Worm (Caenorhabditis elegans) whole organism, L4/young adult: ENCODE results near the gene srh-10.

Experiments used
- W03F9.2 ChIP-seq: fragments of 150-350 bp; optimal IDR thresholded peaks from 2 replicates; lab custom pipeline; 2014; ENCODE audit warnings: missing biosample characterization, missing genetic modification characterization
- him-1 ChIP-seq: sonication (generic microtip); optimal IDR thresholded peaks from 2 replicates; lab custom pipeline; 2016; ENCODE audit warnings: missing genotype, missing genetic modification reagents, missing genetic modification characterization, missing compliant biosample characterization

ce11 chrV:6101243-6101898, 34.4 kb upstream of the srh-10 start:
- no peak for TF ChIP-seq him-1 (tag; lab: Kevin White, UChicago)
- no peak for TF ChIP-seq W03F9.2 (tag; lab: Kevin White, UChicago)
